Fruit fly (Drosophila melanogaster) whole organism, embryonic: ENCODE results near the gene CG7512.

Source experiments
- Adf1 ChIP-seq: fragments of 200-800 bp; sonication (Bioruptor generic); IDR thresholded peaks from 2 replicates; pipeline ENCODE4 v1.3.6; 2022; ENCODE audit warnings: missing biosample characterization, missing genetic modification characterization
- Asciz ChIP-seq: fragments of 200-800 bp; sonication (Bioruptor generic); optimal IDR thresholded peaks from 2 replicates; lab custom pipeline; 2017; ENCODE audit warnings: missing biosample characterization, mild to moderate bottlenecking, missing genetic modification characterization, missing genetic modification reagents
- Awh ChIP-seq: fragments of 200-800 bp; sonication (Bioruptor generic); IDR thresholded peaks from 2 replicates; pipeline ENCODE4, ENCODE4 v1.3.6; 2022; ENCODE audit warnings: missing biosample characterization, missing genetic modification characterization
- CG10462 ChIP-seq: fragments of 200-800 bp; sonication (Bioruptor generic); optimal IDR thresholded peaks from 2 replicates; lab custom pipeline; 2016; ENCODE audit warnings: missing biosample characterization, missing genetic modification characterization
- CG12071 ChIP-seq: fragments of 200-800 bp; sonication (Bioruptor generic); optimal IDR thresholded peaks from 3 replicates; lab custom pipeline; 2018; ENCODE audit warnings: missing biosample characterization, mild to moderate bottlenecking, missing genetic modification characterization
- CG12299 ChIP-seq: fragments of 200-800 bp; sonication (Bioruptor generic); optimal IDR thresholded peaks from 2 replicates; lab custom pipeline; 2018; ENCODE audit warnings: missing biosample characterization, mild to moderate bottlenecking, missing genetic modification characterization
- CG12769 ChIP-seq: fragments of 200-800 bp; sonication (Bioruptor generic); optimal IDR thresholded peaks from 2 replicates; lab custom pipeline; 2019; ENCODE audit warnings: missing biosample characterization, mild to moderate bottlenecking, missing genetic modification characterization, moderate library complexity
- CG13775 ChIP-seq: fragments of 200-800 bp; sonication (Bioruptor generic); optimal IDR thresholded peaks from 3 replicates; lab custom pipeline; 2017; ENCODE audit warnings: missing biosample characterization, mild to moderate bottlenecking, missing genetic modification characterization
- CG13894 ChIP-seq: fragments of 200-800 bp; sonication (Bioruptor generic); optimal IDR thresholded peaks from 3 replicates; lab custom pipeline; 2018; ENCODE audit warnings: missing biosample characterization, mild to moderate bottlenecking, missing genetic modification characterization, moderate library complexity
- CG15479 ChIP-seq: fragments of 200-800 bp; sonication (Bioruptor generic); optimal IDR thresholded peaks from 3 replicates; lab custom pipeline; 2019; ENCODE audit warnings: missing biosample characterization, mild to moderate bottlenecking, missing genetic modification characterization, moderate library complexity
- CG16815 ChIP-seq: fragments of 200-800 bp; sonication (Bioruptor generic); optimal IDR thresholded peaks from 3 replicates; lab custom pipeline; 2017; ENCODE audit warnings: missing biosample characterization, mild to moderate bottlenecking, missing genetic modification characterization
- CG2712 ChIP-seq: fragments of 200-800 bp; optimal IDR thresholded peaks from 3 replicates; lab custom pipeline; 2019; ENCODE audit warnings: missing biosample characterization, mild to moderate bottlenecking, missing genetic modification characterization, moderate library complexity
- CG4328 ChIP-seq: fragments of 200-800 bp; sonication (Bioruptor generic); optimal IDR thresholded peaks from 3 replicates; lab custom pipeline; 2017; ENCODE audit warnings: missing biosample characterization, missing genetic modification reagents, missing genetic modification characterization
- CG4820 ChIP-seq: fragments of 200-800 bp; sonication (Bioruptor generic); optimal IDR thresholded peaks from 3 replicates; lab custom pipeline; 2016; ENCODE audit warnings: missing biosample characterization, missing genetic modification characterization
- CG7786 ChIP-seq: fragments of 200-800 bp; sonication (Bioruptor generic); optimal IDR thresholded peaks from 2 replicates; lab custom pipeline; 2016; ENCODE audit warnings: missing biosample characterization, missing genetic modification characterization
- CG7987 ChIP-seq: fragments of 200-800 bp; sonication (Bioruptor generic); optimal IDR thresholded peaks from 2 replicates; lab custom pipeline; 2018; ENCODE audit warnings: missing biosample characterization, mild to moderate bottlenecking, missing genetic modification characterization, moderate library complexity
- CG8089 ChIP-seq: fragments of 200-800 bp; sonication (Bioruptor generic); optimal IDR thresholded peaks from 3 replicates; lab custom pipeline; 2016; ENCODE audit warnings: missing biosample characterization, missing genetic modification characterization
- CG9437 ChIP-seq: fragments of 200-800 bp; sonication (Bioruptor generic); optimal IDR thresholded peaks from 2 replicates; lab custom pipeline; 2018; ENCODE audit warnings: missing biosample characterization, mild to moderate bottlenecking, missing genetic modification characterization
- CrebB ChIP-seq: fragments of 200-800 bp; sonication (Bioruptor generic); optimal IDR thresholded peaks from 3 replicates; lab custom pipeline; 2018; ENCODE audit warnings: missing biosample characterization, mild to moderate bottlenecking, missing genetic modification characterization
- Deaf1 ChIP-seq: fragments of 200-800 bp; optimal IDR thresholded peaks from 3 replicates; lab custom pipeline; 2019; ENCODE audit warnings: missing biosample characterization, mild to moderate bottlenecking, missing genetic modification characterization, moderate library complexity
- H2.0 ChIP-seq: fragments of 200-800 bp; sonication (Bioruptor generic); IDR thresholded peaks from 2 replicates; pipeline ENCODE4 v1.3.6; 2022; ENCODE audit warnings: missing biosample characterization, missing genetic modification characterization
- Hr39 ChIP-seq: fragments of >200 bp; optimal IDR thresholded peaks from 2 replicates; lab custom pipeline; 2017
- Med ChIP-seq: fragments of 200-800 bp; sonication (Bioruptor generic); peaks from one replicate; lab custom pipeline; 2016; ENCODE audit warnings: missing biosample characterization, missing genetic modification characterization, mild to moderate bottlenecking, inconsistent platforms, moderate library complexity
- NC2β ChIP-seq: fragments of 200-800 bp; sonication (Bioruptor generic); optimal IDR thresholded peaks from 2 replicates; lab custom pipeline; 2016; ENCODE audit warnings: missing biosample characterization, missing genetic modification characterization
- Rx ChIP-seq: fragments of 200-800 bp; sonication (Bioruptor generic); IDR thresholded peaks from 2 replicates; pipeline ENCODE4 v1.3.6; 2022; ENCODE audit warnings: missing biosample characterization, missing genetic modification characterization
- Tbp ChIP-seq: fragments of >200 bp; optimal IDR thresholded peaks from 2 replicates; lab custom pipeline; 2018; ENCODE audit warnings: missing biosample characterization, missing genetic modification characterization
- YL-1 ChIP-seq: fragments of 200-800 bp; sonication (Bioruptor generic); optimal IDR thresholded peaks from 3 replicates; lab custom pipeline; 2017; ENCODE audit warnings: missing biosample characterization, mild to moderate bottlenecking, missing genetic modification characterization
- amos ChIP-seq: fragments of 200-800 bp; sonication (Bioruptor generic); IDR thresholded peaks from 2 replicates; pipeline ENCODE4 v1.3.6; 2022; ENCODE audit warnings: missing biosample characterization, missing genetic modification characterization; ENCODE audit not compliant: partially characterized antibody
- ara ChIP-seq: fragments of 200-800 bp; sonication (Bioruptor generic); IDR thresholded peaks from 2 replicates; pipeline ENCODE4 v1.3.6; 2022; ENCODE audit warnings: missing biosample characterization, missing genetic modification characterization
- bab2 ChIP-seq: fragments of 200-800 bp; sonication (Bioruptor generic); optimal IDR thresholded peaks from 2 replicates; lab custom pipeline; 2016; ENCODE audit warnings: missing biosample characterization, missing genetic modification characterization
- caup ChIP-seq: fragments of 200-800 bp; sonication (Bioruptor generic); optimal IDR thresholded peaks from 3 replicates; lab custom pipeline; 2017; ENCODE audit warnings: missing biosample characterization, mild to moderate bottlenecking, missing genetic modification characterization, moderate library complexity; ENCODE audit not compliant: severe bottlenecking
- crol ChIP-seq: fragments of 200-800 bp; sonication (Bioruptor generic); IDR thresholded peaks from 2 replicates; pipeline ENCODE4 v1.3.6; 2022; ENCODE audit warnings: missing biosample characterization, missing genetic modification characterization
- crp ChIP-seq, 2 experiments: fragments of 200-800 bp; sonication (Bioruptor generic); optimal IDR thresholded peaks; 2 replicates in 1 of 2; 3 replicates in 1 of 2; lab custom pipeline; 2017; ENCODE audit warnings: missing biosample characterization in 2 of 2, missing genetic modification characterization in 2 of 2, mild to moderate bottlenecking in 1 of 2, moderate library complexity in 1 of 2
- cwo ChIP-seq: fragments of 200-800 bp; sonication (Bioruptor generic); optimal IDR thresholded peaks from 3 replicates; lab custom pipeline; 2017; ENCODE audit warnings: missing biosample characterization, missing genetic modification characterization, mild to moderate bottlenecking, moderate library complexity, missing genetic modification reagents
- esg ChIP-seq: fragments of 200-800 bp; sonication (Bioruptor generic); conservative IDR thresholded peaks from 2 replicates; pipeline ENCODE4 v1.3.6; 2022; ENCODE audit warnings: missing biosample characterization, missing genetic modification characterization
- gem ChIP-seq: fragments of 200-800 bp; sonication (Bioruptor generic); optimal IDR thresholded peaks from 2 replicates; lab custom pipeline; 2019; ENCODE audit warnings: missing biosample characterization, mild to moderate bottlenecking, missing genetic modification characterization, moderate library complexity
- kah ChIP-seq: fragments of 200-800 bp; sonication (Bioruptor generic); optimal IDR thresholded peaks from 2 replicates; lab custom pipeline; 2018; ENCODE audit warnings: missing biosample characterization, mild to moderate bottlenecking, missing genetic modification characterization
- kni ChIP-seq: fragments of 200-800 bp; sonication (Bioruptor generic); optimal IDR thresholded peaks from 3 replicates; lab custom pipeline; 2017; ENCODE audit warnings: mild to moderate bottlenecking, missing biosample characterization, missing genetic modification reagents, missing genetic modification characterization
- mirr ChIP-seq: fragments of 200-800 bp; sonication (Bioruptor generic); optimal IDR thresholded peaks from 3 replicates; lab custom pipeline; 2018; ENCODE audit warnings: missing biosample characterization, mild to moderate bottlenecking, missing genetic modification characterization
- nerfin-2 ChIP-seq: fragments of 200-800 bp; sonication (Bioruptor generic); IDR thresholded peaks from 2 replicates; pipeline ENCODE4 v1.3.6; 2022; ENCODE audit warnings: missing biosample characterization, missing genetic modification characterization; ENCODE audit not compliant: partially characterized antibody
- sim ChIP-seq: fragments of 200-800 bp; sonication (Bioruptor generic); IDR thresholded peaks from 2 replicates; pipeline ENCODE4 v1.3.6; 2022; ENCODE audit warnings: missing biosample characterization, missing genetic modification characterization
- sob ChIP-seq: fragments of 200-800 bp; sonication (Bioruptor generic); IDR thresholded peaks from 2 replicates; pipeline ENCODE4 v1.3.6; 2022; ENCODE audit warnings: missing biosample characterization, missing genetic modification characterization
- sug ChIP-seq: fragments of 200-800 bp; optimal IDR thresholded peaks from 2 replicates; lab custom pipeline; 2019; ENCODE audit warnings: missing biosample characterization, mild to moderate bottlenecking, missing genetic modification characterization, moderate library complexity

CG7512 gene

dm6 chr3L:11530370-11530769 is 16.9 kb downstream of the CG7512 start (continued):
- TF ChIP-seq CG4328, result no peak
- TF ChIP-seq CG13894 (tag; lab: Kevin White, UChicago), result peak; percentile 15
- no peak for TF ChIP-seq H2.0
- TF ChIP-seq crol (GFP tag; lab: Robert Waterston, UW), result peak; percentile 64; the same call in 1 of the 2 replicates
- no peak for TF ChIP-seq NC2β (GFP tag; lab: Kevin White, UChicago)
- TF ChIP-seq CG12769 (tag; lab: Kevin White, UChicago), result peak; percentile 62
- no peak for TF ChIP-seq kah
- TF ChIP-seq mirr, result peak; percentile 90
- no peak for TF ChIP-seq Adf1 (GFP tag; lab: Robert Waterston, UW)
- TF ChIP-seq YL-1 (GFP tag; lab: Kevin White, UChicago), result no peak
- 0 out of 2 replicates have a peak, but pooled peaks have one; percentile 8 for TF ChIP-seq sim
- no peak for TF ChIP-seq amos (GFP tag; lab: Robert Waterston, UW)
- TF ChIP-seq CG13775, result no peak
- TF ChIP-seq Awh, result 0 out of 2 replicates have a peak, but pooled peaks have one; percentile 18
- TF ChIP-seq Hr39 (lab: Kevin White, UChicago), result no peak
- 0 out of 2 replicates have a peak, but pooled peaks have one; percentile 15 for TF ChIP-seq sob (GFP tag; lab: Robert Waterston, UW)
- no peak for TF ChIP-seq bab2 (GFP tag; lab: Kevin White, UChicago)
- TF ChIP-seq CG7987, result no peak
- TF ChIP-seq CG12299 (tag; lab: Kevin White, UChicago), result no peak
- TF ChIP-seq gem (tag; lab: Kevin White, UChicago), result no peak
- TF ChIP-seq sug (tag; lab: Kevin White, UChicago), result peak; percentile 72
- TF ChIP-seq Rx (GFP tag; lab: Robert Waterston, UW), result no peak
- no peak for TF ChIP-seq CG4820 (GFP tag; lab: Kevin White, UChicago)
- no peak for TF ChIP-seq nerfin-2 (GFP tag; lab: Robert Waterston, UW)
- no peak for TF ChIP-seq crp (GFP tag; optimal IDR thresholded peaks at IDR 0.05; lab: Kevin White, UChicago)
- TF ChIP-seq Med (GFP tag; lab: Kevin White, UChicago), result peak; percentile 60
- TF ChIP-seq Asciz (GFP tag; lab: Kevin White, UChicago), result no peak
- no peak for TF ChIP-seq CG2712 (tag; lab: Kevin White, UChicago)
- TF ChIP-seq CG9437, result no peak
- no peak for TF ChIP-seq CG8089 (GFP tag; lab: Kevin White, UChicago)
- no peak for TF ChIP-seq CG15479 (GFP tag; lab: Kevin White, UChicago)
- no peak for TF ChIP-seq CG12071 (GFP tag; lab: Kevin White, UChicago)
- TF ChIP-seq cwo, result peak; percentile 30
- no peak for TF ChIP-seq Tbp (GFP tag; lab: Kevin White, UChicago)
- no peak for TF ChIP-seq kni (GFP tag; lab: Kevin White, UChicago)
- TF ChIP-seq CG16815, result no peak
- no peak for TF ChIP-seq ara (GFP tag; lab: Robert Waterston, UW)
- TF ChIP-seq Deaf1 (tag; lab: Kevin White, UChicago), result peak; percentile 31
- no peak for TF ChIP-seq CG10462 (GFP tag; lab: Kevin White, UChicago)
- no peak for TF ChIP-seq esg (GFP tag; lab: Robert Waterston, UW)
- no peak for TF ChIP-seq CG7786 (GFP tag; lab: Kevin White, UChicago)
- no peak for TF ChIP-seq CrebB (tag; lab: Kevin White, UChicago)
- TF ChIP-seq caup (GFP tag; lab: Kevin White, UChicago), result peak; percentile 27
- TF ChIP-seq, all 482 proteins: peak for 22
